Worm (Caenorhabditis elegans) whole organism, L4/young adult: Measurements from ENCODE around the gene snn-1.

Experiments used
- dao-5 ChIP-seq: sonication (generic microtip); optimal IDR thresholded peaks from 2 replicates; lab custom pipeline; 2016; ENCODE audit warnings: missing genotype, missing genetic modification characterization, moderate library complexity, missing compliant biosample characterization
- him-1 ChIP-seq: sonication (generic microtip); optimal IDR thresholded peaks from 2 replicates; lab custom pipeline; 2016; ENCODE audit warnings: missing genotype, missing genetic modification reagents, missing genetic modification characterization, missing compliant biosample characterization

- TF ChIP-seq him-1 (no peak), dao-5 (tag; lab: Kevin White, UChicago) (no peak)
Measured at ce11 chrIV:1862655-1863054, 47.7 kb upstream of the snn-1 start.
